Fruit fly (Drosophila melanogaster) whole organism, embryonic: ENCODE measurements around the gene CG11600.

ENCODE experiments used
- Adf1 ChIP-seq: fragments of 200-800 bp; sonication (Bioruptor generic); IDR thresholded peaks from 2 replicates; pipeline ENCODE4 v1.3.6; 2022; ENCODE audit warnings: missing biosample characterization, missing genetic modification characterization
- CG10267 ChIP-seq: fragments of 200-800 bp; sonication (Bioruptor generic); optimal IDR thresholded peaks from 2 replicates; lab custom pipeline; 2018; ENCODE audit warnings: missing biosample characterization, mild to moderate bottlenecking, missing genetic modification characterization, moderate library complexity
- CG10654 ChIP-seq: fragments of 200-800 bp; sonication (Bioruptor generic); optimal IDR thresholded peaks from 2 replicates; lab custom pipeline; 2016; ENCODE audit warnings: missing biosample characterization, missing genetic modification characterization
- CG12236 ChIP-seq: fragments of 200-800 bp; sonication (Bioruptor generic); optimal IDR thresholded peaks from 2 replicates; lab custom pipeline; 2016; ENCODE audit warnings: missing biosample characterization, missing genetic modification characterization
- CG15696 ChIP-seq: fragments of 200-800 bp; sonication (Bioruptor generic); optimal IDR thresholded peaks from 2 replicates; lab custom pipeline; 2019; ENCODE audit warnings: missing biosample characterization, mild to moderate bottlenecking, missing genetic modification characterization, moderate library complexity
- CG17829 ChIP-seq: fragments of 200-800 bp; optimal IDR thresholded peaks from 2 replicates; lab custom pipeline; 2019; ENCODE audit warnings: missing biosample characterization, mild to moderate bottlenecking, missing genetic modification characterization, moderate library complexity
- CG2120 ChIP-seq: fragments of 200-800 bp; sonication (Bioruptor generic); optimal IDR thresholded peaks from 3 replicates; lab custom pipeline; 2016; ENCODE audit warnings: missing biosample characterization, missing genetic modification characterization
- CG2678 ChIP-seq: fragments of 200-800 bp; sonication (Bioruptor generic); optimal IDR thresholded peaks from 3 replicates; lab custom pipeline; 2019; ENCODE audit warnings: missing biosample characterization, mild to moderate bottlenecking, missing genetic modification characterization, moderate library complexity
- CG2712 ChIP-seq: fragments of 200-800 bp; optimal IDR thresholded peaks from 3 replicates; lab custom pipeline; 2019; ENCODE audit warnings: missing biosample characterization, mild to moderate bottlenecking, missing genetic modification characterization, moderate library complexity
- CG30020 ChIP-seq: fragments of 200-800 bp; optimal IDR thresholded peaks from 2 replicates; lab custom pipeline; 2019; ENCODE audit warnings: missing biosample characterization, mild to moderate bottlenecking, missing genetic modification characterization, moderate library complexity
- CG30403 ChIP-seq: fragments of 200-800 bp; sonication (Bioruptor generic); optimal IDR thresholded peaks from 3 replicates; lab custom pipeline; 2016; ENCODE audit warnings: missing biosample characterization, missing genetic modification characterization
- CG32532 ChIP-seq: fragments of 200-800 bp; sonication (Bioruptor generic); IDR thresholded peaks from 2 replicates; pipeline ENCODE4 v1.3.6; 2022; ENCODE audit warnings: missing biosample characterization, missing genetic modification characterization
- CG34224 ChIP-seq: fragments of 200-800 bp; sonication (Bioruptor generic); IDR thresholded peaks from 3 replicates; pipeline ENCODE4 v1.3.6; 2022; ENCODE audit warnings: missing biosample characterization, missing genetic modification characterization; ENCODE audit not compliant: partially characterized antibody
- CG34376 ChIP-seq: fragments of 200-800 bp; sonication (Bioruptor generic); optimal IDR thresholded peaks from 2 replicates; lab custom pipeline; 2018; ENCODE audit warnings: missing biosample characterization, mild to moderate bottlenecking, missing genetic modification characterization
- CG4617 ChIP-seq: fragments of 200-800 bp; sonication (Bioruptor generic); optimal IDR thresholded peaks from 3 replicates; lab custom pipeline; 2016; ENCODE audit warnings: missing biosample characterization, missing genetic modification characterization, borderline replicate concordance
- CG8388 ChIP-seq: fragments of 200-800 bp; sonication (Bioruptor generic); optimal IDR thresholded peaks from 2 replicates; lab custom pipeline; 2019; ENCODE audit warnings: missing biosample characterization, mild to moderate bottlenecking, missing genetic modification characterization, moderate library complexity
- CG8478 ChIP-seq: fragments of >200 bp; optimal IDR thresholded peaks from 2 replicates; lab custom pipeline; 2018
- Chrac-16 ChIP-seq: fragments of 200-800 bp; sonication (Bioruptor generic); optimal IDR thresholded peaks from 3 replicates; lab custom pipeline; 2016; ENCODE audit warnings: missing biosample characterization, missing genetic modification characterization
- Dll ChIP-seq: fragments of 200-800 bp; sonication (Bioruptor generic); IDR thresholded peaks from 4 replicates; pipeline ENCODE4 v1.3.6; 2022; ENCODE audit warnings: missing biosample characterization, missing genetic modification characterization; ENCODE audit not compliant: partially characterized antibody
- E2f2 ChIP-seq: fragments of 200-800 bp; sonication (Bioruptor generic); IDR thresholded peaks from 2 replicates; pipeline ENCODE4 v1.3.6; 2022; ENCODE audit warnings: missing biosample characterization, missing genetic modification characterization
- Fer2 ChIP-seq: fragments of 200-800 bp; sonication (Bioruptor generic); optimal IDR thresholded peaks from 2 replicates; lab custom pipeline; 2018; ENCODE audit warnings: missing biosample characterization, mild to moderate bottlenecking, missing genetic modification characterization, moderate library complexity
- Fer3 ChIP-seq: fragments of 200-800 bp; sonication (Bioruptor generic); optimal IDR thresholded peaks from 2 replicates; lab custom pipeline; 2018; ENCODE audit warnings: missing biosample characterization, mild to moderate bottlenecking, missing genetic modification characterization, moderate library complexity
- Gsc ChIP-seq: fragments of 200-800 bp; sonication (Bioruptor generic); IDR thresholded peaks from 2 replicates; pipeline ENCODE4 v1.3.6; 2022; ENCODE audit warnings: missing biosample characterization, missing genetic modification characterization
- Gug ChIP-seq: fragments of 200-800 bp; sonication (Bioruptor generic); IDR thresholded peaks from 4 replicates; pipeline ENCODE4 v1.3.6; 2022; ENCODE audit warnings: missing biosample characterization, missing genetic modification characterization
- HLH4C ChIP-seq: fragments of 200-800 bp; sonication (Bioruptor generic); IDR thresholded peaks from 3 replicates; pipeline ENCODE4 v1.3.6; 2022; ENCODE audit warnings: missing biosample characterization, missing genetic modification characterization; ENCODE audit not compliant: partially characterized antibody
- HmgZ ChIP-seq: fragments of 200-800 bp; sonication (Bioruptor generic); optimal IDR thresholded peaks from 2 replicates; lab custom pipeline; 2018; ENCODE audit warnings: missing biosample characterization, mild to moderate bottlenecking, missing genetic modification characterization
- Hr39 ChIP-seq: fragments of >200 bp; optimal IDR thresholded peaks from 2 replicates; lab custom pipeline; 2017
- MBD-R2 ChIP-seq: fragments of 200-800 bp; sonication (Bioruptor generic); IDR thresholded peaks from 2 replicates; pipeline ENCODE4 v1.3.6; 2022; ENCODE audit warnings: missing biosample characterization, missing genetic modification characterization
- Sry-δ ChIP-seq: fragments of 200-800 bp; sonication (Bioruptor generic); optimal IDR thresholded peaks from 2 replicates; lab custom pipeline; 2016; ENCODE audit warnings: missing biosample characterization, missing genetic modification characterization
- Xbp1 ChIP-seq: fragments of 200-800 bp; sonication (Bioruptor generic); optimal IDR thresholded peaks from 3 replicates; lab custom pipeline; 2016; ENCODE audit warnings: missing biosample characterization, mild to moderate bottlenecking, missing genetic modification characterization
- ac ChIP-seq: fragments of 200-800 bp; sonication (Bioruptor generic); optimal IDR thresholded peaks from 3 replicates; lab custom pipeline; 2017; ENCODE audit warnings: missing biosample characterization, mild to moderate bottlenecking, missing genetic modification characterization
- amos ChIP-seq: fragments of 200-800 bp; sonication (Bioruptor generic); IDR thresholded peaks from 2 replicates; pipeline ENCODE4 v1.3.6; 2022; ENCODE audit warnings: missing biosample characterization, missing genetic modification characterization; ENCODE audit not compliant: partially characterized antibody
- az2 ChIP-seq: fragments of 200-800 bp; sonication (Bioruptor generic); optimal IDR thresholded peaks from 3 replicates; lab custom pipeline; 2016; ENCODE audit warnings: missing biosample characterization, missing genetic modification characterization
- bbx ChIP-seq: fragments of 200-800 bp; sonication (Bioruptor generic); IDR thresholded peaks from 2 replicates; pipeline ENCODE4 v1.3.6; 2022; ENCODE audit warnings: missing biosample characterization, missing genetic modification characterization; ENCODE audit not compliant: partially characterized antibody
- bsh ChIP-seq, 2 experiments: fragments of 200-800 bp; sonication (Bioruptor generic); optimal IDR thresholded peaks; 2 replicates each; lab custom pipeline; 2017 to 2018; ENCODE audit warnings: mild to moderate bottlenecking in 2 of 2, missing biosample characterization in 2 of 2, missing genetic modification characterization in 2 of 2, moderate library complexity in 1 of 2
- cg ChIP-seq: fragments of 200-800 bp; sonication (Bioruptor generic); optimal IDR thresholded peaks from 3 replicates; lab custom pipeline; 2019; ENCODE audit warnings: missing biosample characterization, mild to moderate bottlenecking, missing genetic modification characterization, moderate library complexity
- hb ChIP-seq: fragments of 200-800 bp; sonication (Bioruptor generic); IDR thresholded peaks from 3 replicates; pipeline ENCODE4 v1.3.6; 2022; ENCODE audit warnings: missing biosample characterization, missing genetic modification characterization; ENCODE audit not compliant: partially characterized antibody
- ind ChIP-seq: fragments of 200-800 bp; sonication (Bioruptor generic); optimal IDR thresholded peaks from 3 replicates; lab custom pipeline; 2016; ENCODE audit warnings: missing biosample characterization, missing genetic modification characterization
- inv ChIP-seq: fragments of 200-800 bp; sonication (Bioruptor generic); IDR thresholded peaks from 2 replicates; pipeline ENCODE4 v1.3.6; 2022; ENCODE audit warnings: missing biosample characterization, missing genetic modification characterization; ENCODE audit not compliant: partially characterized antibody
- lilli ChIP-seq: fragments of 200-800 bp; sonication (Bioruptor generic); optimal IDR thresholded peaks from 3 replicates; lab custom pipeline; 2016; ENCODE audit warnings: missing biosample characterization, missing genetic modification characterization
- nmo ChIP-seq: fragments of 200-800 bp; sonication (Bioruptor generic); optimal IDR thresholded peaks from 2 replicates; lab custom pipeline; 2018; ENCODE audit warnings: missing biosample characterization, mild to moderate bottlenecking, missing genetic modification characterization, moderate library complexity
- phol ChIP-seq: fragments of 200-800 bp; sonication (Bioruptor generic); optimal IDR thresholded peaks from 3 replicates; lab custom pipeline; 2018; ENCODE audit warnings: missing biosample characterization, mild to moderate bottlenecking, missing genetic modification characterization, moderate library complexity
- row ChIP-seq: fragments of 200-800 bp; sonication (Bioruptor generic); IDR thresholded peaks from 3 replicates; pipeline ENCODE4 v1.3.6; 2022; ENCODE audit warnings: missing biosample characterization, missing genetic modification characterization
- ssp ChIP-seq: fragments of 200-800 bp; sonication (Bioruptor generic); IDR thresholded peaks from 2 replicates; pipeline ENCODE4 v1.3.6; 2022; ENCODE audit warnings: missing biosample characterization, missing genetic modification characterization
- stwl ChIP-seq: fragments of 200-800 bp; sonication (Bioruptor generic); optimal IDR thresholded peaks from 3 replicates; lab custom pipeline; 2018; ENCODE audit warnings: missing biosample characterization, mild to moderate bottlenecking, missing genetic modification characterization, moderate library complexity
- twi ChIP-seq: fragments of 200-800 bp; optimal IDR thresholded peaks from 2 replicates; lab custom pipeline; 2019; ENCODE audit warnings: missing biosample characterization, mild to moderate bottlenecking, missing genetic modification characterization, moderate library complexity
- zen ChIP-seq: fragments of 200-800 bp; sonication (Bioruptor generic); optimal IDR thresholded peaks from 3 replicates; lab custom pipeline; 2018; ENCODE audit warnings: missing biosample characterization, mild to moderate bottlenecking, missing genetic modification characterization, moderate library complexity

Gene CG11600

DNA sequence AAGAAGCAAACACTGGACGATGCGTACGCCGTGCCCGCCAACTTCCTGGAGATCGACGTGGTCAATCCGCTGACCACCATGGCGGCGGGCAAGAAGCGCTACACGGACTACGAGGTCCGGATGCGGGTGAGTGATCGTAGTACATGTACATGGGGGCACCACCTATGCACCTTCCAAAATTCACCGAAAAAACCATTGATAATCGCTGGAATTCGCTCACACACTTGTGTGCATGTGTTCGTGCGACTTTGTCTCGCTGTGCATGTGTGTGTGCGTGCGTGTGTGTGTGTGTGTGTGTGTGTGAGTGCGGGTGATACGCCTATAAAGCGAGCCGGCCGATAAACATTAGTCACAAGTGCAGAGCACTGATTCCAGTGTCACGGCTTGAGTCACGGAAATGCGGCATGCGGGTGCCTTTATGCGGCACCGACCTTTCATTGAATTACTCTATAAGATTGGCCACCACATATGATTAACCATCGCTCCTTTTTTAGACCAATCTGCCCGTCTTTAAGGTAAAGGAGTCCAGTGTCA is 7.9 kb upstream of the CG11600 start (continued):
- TF ChIP-seq CG34376 (GFP tag; lab: Kevin White, UChicago): peak; percentile 9

DNA sequence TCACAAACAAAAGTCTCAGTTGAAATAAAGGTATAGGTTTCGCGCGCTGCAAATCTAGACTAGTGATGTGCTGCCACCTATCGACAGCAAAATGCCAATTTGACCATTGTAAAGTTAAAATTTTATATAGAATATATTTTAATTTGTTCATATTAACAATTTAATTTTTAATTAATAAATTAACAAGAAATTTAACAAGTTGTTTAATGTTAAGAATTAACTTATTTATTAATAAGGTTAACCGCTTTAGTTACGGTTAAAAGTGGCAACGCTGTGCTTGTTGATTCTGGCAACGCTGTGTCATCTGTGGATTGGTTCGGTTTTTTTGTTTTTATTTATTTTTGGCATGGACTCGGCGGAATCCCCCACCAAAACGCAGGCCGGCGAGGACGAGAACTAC is 6.0 kb upstream of the CG11600 start, which contains the start of gene Not10:
Gene Not10, plus strand, starts transcription at position 279 of the 400 bp plus-strand sequence.
- TF ChIP-seq cg (GFP tag; lab: Kevin White, UChicago) (no peak), HmgZ (peak; percentile 35), CG15696 (tag; lab: Kevin White, UChicago) (peak; percentile 60), CG2678 (no peak), az2 (peak; percentile 49), CG34224 (GFP tag; lab: Robert Waterston, UW) (peak; percentile 77), CG17829 (tag; lab: Kevin White, UChicago) (peak; percentile 62), CG2120 (GFP tag; lab: Kevin White, UChicago) (peak; percentile 25), Chrac-16 (GFP tag; lab: Kevin White, UChicago) (peak; percentile 38), hb (GFP tag; lab: Robert Waterston, UW) (peak; percentile 59; the same call in 1 of the 3 replicates), bsh (GFP tag; optimal IDR thresholded peaks at IDR 0.05; lab: Kevin White, UChicago) (peak in 1 of 2 experiments; percentile 29), CG32532 (peak; percentile 52; the same call in 1 of the 2 replicates), inv (GFP tag; lab: Robert Waterston, UW) (peak; percentile 61), CG10267 (tag; lab: Kevin White, UChicago) (peak; percentile 79), Xbp1 (GFP tag; lab: Kevin White, UChicago) (peak; percentile 35), bbx (peak; percentile 33; the same call in 1 of the 2 replicates), ind (GFP tag; lab: Kevin White, UChicago) (peak; percentile 44), amos (GFP tag; lab: Robert Waterston, UW) (peak; percentile 66), CG12236 (GFP tag; lab: Kevin White, UChicago) (no peak), Hr39 (lab: Kevin White, UChicago) (no peak), HLH4C (GFP tag; lab: Robert Waterston, UW) (peak; percentile 69; the same call in 2 of the 3 replicates), row (GFP tag; lab: Robert Waterston, UW) (peak; percentile 79), CG8478 (lab: Kevin White, UChicago) (no peak), phol (tag; lab: Kevin White, UChicago) (peak; percentile 62), CG8388 (GFP tag; lab: Kevin White, UChicago) (peak; percentile 5), CG4617 (peak; percentile 77), lilli (GFP tag; lab: Kevin White, UChicago) (peak; percentile 36), ac (GFP tag; lab: Kevin White, UChicago) (no peak), Gsc (GFP tag; lab: Robert Waterston, UW) (no peak), zen (tag; lab: Kevin White, UChicago) (peak; percentile 23), twi (tag; lab: Kevin White, UChicago) (peak; percentile 14), CG30403 (peak; percentile 48), Gug (GFP tag; lab: Robert Waterston, UW) (0 out of 4 replicates have a peak, but pooled peaks have one; percentile 22), CG30020 (tag; lab: Kevin White, UChicago) (peak; percentile 61), Adf1 (GFP tag; lab: Robert Waterston, UW) (0 out of 2 replicates have a peak, but pooled peaks have one; percentile 20), Dll (peak; percentile 86), nmo (GFP tag; lab: Kevin White, UChicago) (peak; percentile 61), CG2712 (tag; lab: Kevin White, UChicago) (peak; percentile 62), stwl (tag; lab: Kevin White, UChicago) (peak; percentile 55), E2f2 (GFP tag; lab: Robert Waterston, UW) (peak; percentile 91), Fer3 (tag; lab: Kevin White, UChicago) (peak; percentile 9), ssp (0 out of 2 replicates have a peak, but pooled peaks have one; percentile 36), MBD-R2 (peak; percentile 68), Fer2 (peak; percentile 54), CG10654 (peak; percentile 10), Sry-δ (GFP tag; lab: Kevin White, UChicago) (peak; percentile 59)
